Worm (Caenorhabditis elegans) whole organism, late embryonic: Measurements from ENCODE around the gene C49F5.3.

ENCODE experiments used
- C08G9.2 ChIP-seq: sonication (generic microtip); optimal IDR thresholded peaks from 2 replicates; lab custom pipeline; 2016; ENCODE audit warnings: mild to moderate bottlenecking, missing genetic modification characterization, moderate library complexity, missing compliant biosample characterization
- C38D4.7 ChIP-seq: fragments of 200-800 bp; sonication (Bioruptor generic); optimal IDR thresholded peaks from 2 replicates; lab custom pipeline; 2018; ENCODE audit warnings: mild to moderate bottlenecking, missing genetic modification characterization, moderate library complexity, missing compliant biosample characterization
- F13H6.1 ChIP-seq: sonication (generic microtip); optimal IDR thresholded peaks from 2 replicates; lab custom pipeline; 2016; ENCODE audit warnings: missing genetic modification characterization, missing compliant biosample characterization
- K09A11.1 ChIP-seq: sonication (generic microtip); optimal IDR thresholded peaks from 2 replicates; lab custom pipeline; 2017; ENCODE audit warnings: antibody characterized with exemption, mild to moderate bottlenecking, missing genetic modification characterization, missing compliant biosample characterization; ENCODE audit not compliant: insufficient read depth
- T23F11.4 ChIP-seq: fragments of 200-800 bp; sonication (Bioruptor generic); optimal IDR thresholded peaks from 2 replicates; lab custom pipeline; 2018; ENCODE audit warnings: mild to moderate bottlenecking, missing genetic modification characterization, missing compliant biosample characterization
- ahr-1 ChIP-seq: sonication (generic microtip); optimal IDR thresholded peaks from 2 replicates; lab custom pipeline; 2016; ENCODE audit warnings: missing genetic modification characterization, missing compliant biosample characterization
- ceh-18 ChIP-seq: sonication (generic microtip); optimal IDR thresholded peaks from 2 replicates; lab custom pipeline; 2016; ENCODE audit warnings: missing genetic modification characterization, missing compliant biosample characterization
- ceh-30 ChIP-seq: fragments of 150-350 bp; optimal IDR thresholded peaks from 2 replicates; lab custom pipeline; 2014; ENCODE audit warnings: missing biosample characterization, missing genetic modification characterization
- ceh-45 ChIP-seq: fragments of 200-800 bp; sonication (Bioruptor generic); IDR thresholded peaks from 2 replicates; pipeline ENCODE4 v1.3.6; 2022; ENCODE audit warnings: missing genetic modification reagents, missing genetic modification characterization, missing compliant biosample characterization
- ceh-48 ChIP-seq: sonication (generic microtip); optimal IDR thresholded peaks from 2 replicates; lab custom pipeline; 2016; ENCODE audit warnings: missing genetic modification characterization, inconsistent platforms, missing compliant biosample characterization
- ceh-9 ChIP-seq: sonication (generic microtip); optimal IDR thresholded peaks from 2 replicates; lab custom pipeline; 2016; ENCODE audit warnings: mild to moderate bottlenecking, missing genetic modification characterization, inconsistent platforms, missing compliant biosample characterization
- che-1 ChIP-seq: sonication (generic microtip); optimal IDR thresholded peaks from 2 replicates; lab custom pipeline; 2016; ENCODE audit warnings: mild to moderate bottlenecking, missing genetic modification characterization, missing compliant biosample characterization
- dmd-4 ChIP-seq: sonication (generic microtip); optimal IDR thresholded peaks from 2 replicates; lab custom pipeline; 2016; ENCODE audit warnings: borderline replicate concordance, missing genetic modification characterization, missing compliant biosample characterization
- dve-1 ChIP-seq: sonication (generic microtip); optimal IDR thresholded peaks from 2 replicates; lab custom pipeline; 2017; ENCODE audit warnings: antibody characterized with exemption, mild to moderate bottlenecking, missing genetic modification characterization, missing compliant biosample characterization
- elt-2 ChIP-seq: sonication (generic microtip); optimal IDR thresholded peaks from 2 replicates; lab custom pipeline; 2016; ENCODE audit warnings: missing genetic modification reagents, missing genetic modification characterization, missing compliant biosample characterization
- elt-4 ChIP-seq: sonication (generic microtip); optimal IDR thresholded peaks from 2 replicates; lab custom pipeline; 2016; ENCODE audit warnings: missing genetic modification characterization, missing compliant biosample characterization
- ets-4 ChIP-seq: sonication (generic microtip); optimal IDR thresholded peaks from 2 replicates; lab custom pipeline; 2016; ENCODE audit warnings: missing genetic modification characterization, missing compliant biosample characterization
- eyg-1 ChIP-seq: sonication (generic microtip); optimal IDR thresholded peaks from 2 replicates; lab custom pipeline; 2016; ENCODE audit warnings: missing genotype, missing genetic modification characterization, missing compliant biosample characterization
- fax-1 ChIP-seq: sonication (generic microtip); optimal IDR thresholded peaks from 2 replicates; lab custom pipeline; 2016; ENCODE audit warnings: missing genotype, missing genetic modification characterization, missing compliant biosample characterization
- fkh-6 ChIP-seq: sonication (generic microtip); optimal IDR thresholded peaks from 2 replicates; lab custom pipeline; 2016; ENCODE audit warnings: missing genetic modification characterization, missing compliant biosample characterization
- gmeb-2 ChIP-seq: sonication (generic microtip); optimal IDR thresholded peaks from 2 replicates; lab custom pipeline; 2016; ENCODE audit warnings: missing genetic modification characterization, inconsistent platforms, missing compliant biosample characterization
- hlh-15 ChIP-seq: sonication (generic microtip); optimal IDR thresholded peaks from 2 replicates; lab custom pipeline; 2016; ENCODE audit warnings: missing genetic modification characterization, missing compliant biosample characterization
- hlh-6 ChIP-seq: sonication (generic microtip); optimal IDR thresholded peaks from 2 replicates; lab custom pipeline; 2016; ENCODE audit warnings: missing genotype, missing genetic modification characterization, missing compliant biosample characterization
- hlh-8 ChIP-seq: sonication (generic microtip); optimal IDR thresholded peaks from 2 replicates; lab custom pipeline; 2016; ENCODE audit warnings: missing genotype, missing genetic modification characterization, missing compliant biosample characterization
- lim-6 ChIP-seq: sonication (generic microtip); optimal IDR thresholded peaks from 2 replicates; lab custom pipeline; 2016; ENCODE audit warnings: missing genetic modification characterization, missing compliant biosample characterization
- lin-11 ChIP-seq: fragments of 200-800 bp; sonication (Bioruptor generic); optimal IDR thresholded peaks from 2 replicates; lab custom pipeline; 2018; ENCODE audit warnings: mild to moderate bottlenecking, missing genetic modification characterization, missing compliant biosample characterization
- nfya-1 ChIP-seq: sonication (generic microtip); optimal IDR thresholded peaks from 2 replicates; lab custom pipeline; 2017; ENCODE audit warnings: missing genetic modification characterization, mild to moderate bottlenecking, missing compliant biosample characterization, antibody characterized with exemption, moderate library complexity
- nhr-11 ChIP-seq: fragments of 150-350 bp; optimal IDR thresholded peaks from 2 replicates; lab custom pipeline; 2014; ENCODE audit warnings: missing biosample characterization, missing genetic modification characterization
- npax-4 ChIP-seq: sonication (generic microtip); optimal IDR thresholded peaks from 2 replicates; lab custom pipeline; 2016; ENCODE audit warnings: missing genetic modification characterization, missing compliant biosample characterization
- odd-2 ChIP-seq: sonication (generic microtip); optimal IDR thresholded peaks from 2 replicates; lab custom pipeline; 2017; ENCODE audit warnings: antibody characterized with exemption, mild to moderate bottlenecking, missing genetic modification characterization, missing compliant biosample characterization
- pat-9 ChIP-seq: fragments of 200-800 bp; sonication (Bioruptor generic); optimal IDR thresholded peaks from 2 replicates; lab custom pipeline; 2018; ENCODE audit warnings: mild to moderate bottlenecking, missing genetic modification characterization, moderate library complexity, missing compliant biosample characterization
- pha-4 ChIP-seq: fragments of 150-350 bp; optimal IDR thresholded peaks from 2 replicates; lab custom pipeline; 2018; ENCODE audit warnings: missing biosample characterization, missing genetic modification reagents, missing genetic modification characterization
- ref-2 ChIP-seq: sonication (generic microtip); optimal IDR thresholded peaks from 2 replicates; lab custom pipeline; 2016; ENCODE audit warnings: missing genetic modification characterization, missing compliant biosample characterization
- rnt-1 ChIP-seq: sonication (generic microtip); optimal IDR thresholded peaks from 2 replicates; lab custom pipeline; 2016; ENCODE audit warnings: missing genetic modification characterization, missing compliant biosample characterization
- sdc-2 ChIP-seq: sonication (generic microtip); optimal IDR thresholded peaks from 2 replicates; lab custom pipeline; 2016; ENCODE audit warnings: missing genotype, missing genetic modification characterization, missing compliant biosample characterization
- sox-4 ChIP-seq: sonication (generic microtip); optimal IDR thresholded peaks from 2 replicates; lab custom pipeline; 2017; ENCODE audit warnings: mild to moderate bottlenecking, missing genetic modification characterization, inconsistent platforms, missing compliant biosample characterization
- syd-9 ChIP-seq: sonication (generic microtip); optimal IDR thresholded peaks from 2 replicates; lab custom pipeline; 2016; ENCODE audit warnings: mild to moderate bottlenecking, missing genetic modification characterization, moderate library complexity, missing compliant biosample characterization
- tbx-2 ChIP-seq: sonication (generic microtip); optimal IDR thresholded peaks from 2 replicates; lab custom pipeline; 2016; ENCODE audit warnings: missing genetic modification characterization, missing compliant biosample characterization
- tbx-7 ChIP-seq: sonication (generic microtip); optimal IDR thresholded peaks from 2 replicates; lab custom pipeline; 2016; ENCODE audit warnings: missing genotype, missing genetic modification characterization, missing compliant biosample characterization
- unc-3 ChIP-seq, 2 experiments: fragments of 200-800 bp in 1 of 2; sonication (Bioruptor generic) in 1 of 2; sonication (generic microtip) in 1 of 2; conservative IDR thresholded peaks in 1 of 2; optimal IDR thresholded peaks in 1 of 2; 2 replicates each; pipeline versions ENCODE4 v1.3.6 to Lab custom; 2016 to 2022; ENCODE audit warnings: missing compliant biosample characterization in 2 of 2, missing genetic modification characterization in 2 of 2, missing genetic modification reagents in 1 of 2
- unc-42 ChIP-seq: sonication (generic microtip); optimal IDR thresholded peaks from 2 replicates; lab custom pipeline; 2016; ENCODE audit warnings: missing genotype, missing genetic modification characterization, missing compliant biosample characterization
- unc-86 ChIP-seq: sonication (generic microtip); optimal IDR thresholded peaks from 2 replicates; lab custom pipeline; 2016; ENCODE audit warnings: missing genetic modification characterization, missing compliant biosample characterization
- zip-5 ChIP-seq: sonication (generic microtip); optimal IDR thresholded peaks from 2 replicates; lab custom pipeline; 2016; ENCODE audit warnings: missing genetic modification characterization, missing compliant biosample characterization

C49F5.3 gene

ce11 chrX:11993327-11993726, 9.9 kb upstream of the C49F5.3 start:
- TF ChIP-seq lim-6 (no peak), unc-3 (GFP tag; conservative IDR thresholded peaks at IDR 0.05; lab: Robert Waterston, UW) (no peak), unc-3 (tag; optimal IDR thresholded peaks at IDR 0.05; lab: Kevin White, UChicago) (no peak), che-1 (tag; lab: Kevin White, UChicago) (no peak), tbx-2 (tag; lab: Kevin White, UChicago) (no peak), odd-2 (no peak), sox-4 (no peak), ceh-18 (no peak), syd-9 (tag; lab: Kevin White, UChicago) (no peak), npax-4 (tag; lab: Kevin White, UChicago) (no peak), zip-5 (tag; lab: Kevin White, UChicago) (no peak), tbx-7 (tag; lab: Kevin White, UChicago) (no peak), hlh-6 (no peak), K09A11.1 (tag; lab: Kevin White, UChicago) (no peak), elt-4 (no peak), rnt-1 (tag; lab: Kevin White, UChicago) (no peak), gmeb-2 (no peak), lin-11 (tag; lab: Kevin White, UChicago) (no peak), ceh-30 (tag; lab: Kevin White, UChicago) (no peak), C08G9.2 (tag; lab: Kevin White, UChicago) (no peak), pat-9 (tag; lab: Kevin White, UChicago) (no peak)

ce11 chrX:11992778-11993177, 9.4 kb upstream of the C49F5.3 start:
- TF ChIP-seq ahr-1 (no peak), hlh-8 (tag; lab: Kevin White, UChicago) (no peak), tbx-7 (tag; lab: Kevin White, UChicago) (no peak), ref-2 (tag; lab: Kevin White, UChicago) (no peak), lin-11 (tag; lab: Kevin White, UChicago) (no peak)
- TF ChIP-seq, all 69 proteins: peak for 0

ce11 chrX:11992246-11992645, 8.8 kb upstream of the C49F5.3 start:
- TF ChIP-seq K09A11.1 (tag; lab: Kevin White, UChicago) (no peak), ceh-48 (tag; lab: Kevin White, UChicago) (no peak), ceh-45 (GFP tag; lab: Robert Waterston, UW) (no peak), elt-2 (no peak), T23F11.4 (GFP tag; lab: Kevin White, UChicago) (no peak), fax-1 (tag; lab: Kevin White, UChicago) (no peak), pha-4 (no peak), npax-4 (tag; lab: Kevin White, UChicago) (no peak), dve-1 (tag; lab: Kevin White, UChicago) (no peak), unc-86 (tag; lab: Kevin White, UChicago) (no peak), F13H6.1 (tag; lab: Kevin White, UChicago) (no peak), ahr-1 (no peak), C38D4.7 (GFP tag; lab: Kevin White, UChicago) (no peak), dmd-4 (tag; lab: Kevin White, UChicago) (no peak), sdc-2 (no peak), sox-4 (no peak), pat-9 (tag; lab: Kevin White, UChicago) (no peak), unc-42 (no peak), nhr-11 (no peak), C08G9.2 (tag; lab: Kevin White, UChicago) (no peak)

- no peak for TF ChIP-seq zip-5 (tag; lab: Kevin White, UChicago)
- TF ChIP-seq nfya-1 (tag; lab: Kevin White, UChicago): no peak
- no peak for TF ChIP-seq ets-4 (tag; lab: Kevin White, UChicago)
- no peak for TF ChIP-seq lin-11 (tag; lab: Kevin White, UChicago)
- no peak for TF ChIP-seq hlh-8 (tag; lab: Kevin White, UChicago)
- TF ChIP-seq C08G9.2 (tag; lab: Kevin White, UChicago): no peak
- no peak for TF ChIP-seq hlh-15
- TF ChIP-seq sox-4: no peak
- no peak for TF ChIP-seq eyg-1 (tag; lab: Kevin White, UChicago)
- TF ChIP-seq fkh-6 (tag; lab: Kevin White, UChicago): no peak
- TF ChIP-seq ceh-9 (tag; lab: Kevin White, UChicago): no peak
These were observed 4.5 kb upstream of the C49F5.3 start, which contains the start of gene C49F5.6 for ce11 chrX:11987900-11988364. C49F5.6 (plus strand) TSS chrX:11988314.
